Worm (Caenorhabditis elegans) whole organism, L2 larva: ENCODE data around the gene K07B1.4.

Source experiments
- blmp-1 ChIP-seq: sonication (generic microtip); optimal IDR thresholded peaks from 2 replicates; lab custom pipeline; 2017; ENCODE audit warnings: missing genetic modification characterization, mild to moderate bottlenecking, missing compliant biosample characterization, antibody characterized with exemption, moderate library complexity; ENCODE audit not compliant: insufficient read depth
- nhr-6 ChIP-seq: fragments of 150-350 bp; optimal IDR thresholded peaks from 2 replicates; lab custom pipeline; 2014; ENCODE audit warnings: missing biosample characterization, missing genetic modification characterization
- zag-1 ChIP-seq: fragments of 150-350 bp; optimal IDR thresholded peaks from 2 replicates; lab custom pipeline; 2014; ENCODE audit warnings: missing biosample characterization, missing genetic modification characterization

DNA sequence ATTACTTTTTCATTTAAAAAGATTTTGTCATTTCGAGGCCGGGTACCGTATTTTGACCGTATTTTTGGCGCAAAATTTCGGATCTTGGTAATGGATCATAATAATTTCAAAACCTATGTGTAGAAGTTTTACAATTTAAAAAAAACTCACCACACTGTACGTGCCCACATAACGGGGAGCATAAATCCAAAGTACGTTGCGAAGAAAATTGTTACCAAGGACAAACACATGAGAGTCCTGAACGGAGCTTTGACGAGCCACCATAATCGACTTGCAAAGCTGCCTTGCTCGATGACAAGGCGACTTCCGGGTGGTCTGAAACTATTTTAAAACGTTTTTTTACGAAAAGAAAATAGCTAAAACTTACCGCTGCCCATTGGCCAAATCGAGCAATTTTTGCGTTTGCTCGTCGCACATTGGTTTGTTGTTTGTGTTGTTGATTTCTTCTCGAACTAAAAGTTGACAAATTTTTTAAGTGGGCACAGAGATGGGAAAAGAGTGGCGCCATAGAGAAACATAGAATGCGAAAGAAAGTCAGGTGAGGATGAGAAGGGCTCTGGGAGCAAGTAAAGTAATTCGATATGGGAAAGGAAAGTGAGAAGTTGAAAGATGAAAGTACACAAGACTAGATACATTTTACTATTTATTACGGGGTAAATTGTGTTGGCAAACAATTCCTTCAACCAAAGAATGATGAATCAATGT, 4.0 kb downstream of the K07B1.4 start:
- TF ChIP-seq zag-1 (tag; lab: Kevin White, UChicago), result no peak
- TF ChIP-seq nhr-6 (tag; lab: Kevin White, UChicago), result no peak
- no peak for TF ChIP-seq blmp-1 (tag; lab: Kevin White, UChicago)
